Worm (Caenorhabditis elegans): ENCODE data around the gene rnf-121.

Gene rnf-121

DNA sequence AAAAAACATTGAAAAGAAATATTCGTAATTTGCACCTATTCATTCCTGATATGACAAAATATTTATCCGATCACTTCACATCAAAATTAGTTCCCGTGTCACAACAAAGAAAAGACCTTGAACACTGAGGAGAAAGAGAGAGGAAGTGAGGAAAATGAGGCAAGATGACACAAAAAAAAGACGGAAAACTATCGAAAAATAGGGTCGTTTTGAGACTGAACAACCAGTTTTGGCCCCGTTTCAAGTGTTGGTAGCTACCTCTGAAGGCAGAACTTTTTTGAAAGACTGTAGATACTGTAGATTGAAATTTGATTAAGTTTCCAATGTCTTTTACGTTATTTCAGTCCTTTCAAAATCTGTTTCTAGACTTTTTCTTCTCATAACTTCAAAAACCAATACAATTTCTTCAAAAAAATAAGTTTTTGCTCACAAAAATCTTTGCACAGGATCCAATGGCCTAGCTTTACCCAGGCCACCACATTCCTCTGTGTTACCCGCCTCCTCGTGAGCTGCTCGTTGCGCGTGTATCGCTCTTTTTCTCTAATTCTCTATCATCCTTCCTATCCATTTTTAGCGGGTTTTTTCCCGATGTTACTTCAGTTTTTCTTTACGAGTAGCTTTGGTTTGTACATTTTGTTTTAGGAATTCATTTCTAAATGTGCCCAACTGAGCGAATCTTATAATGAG, 25.7 kb upstream of the rnf-121 start (continued):
- TF ChIP-seq hlh-17 (GFP tag; optimal IDR thresholded peaks at IDR 0.05; ENCODE audit: borderline replicate concordance) (no peak), nhr-28 (tag; optimal IDR thresholded peaks at IDR 0.05) (no peak), nhr-90 (tag; optimal IDR thresholded peaks at IDR 0.05; ENCODE audit: poor library complexity) (peak; percentile 19), ceh-8 (GFP tag; optimal IDR thresholded peaks at IDR 0.05) (no peak), lin-13 (GFP tag; optimal IDR thresholded peaks at IDR 0.05) (no peak), mep-1 (tag; optimal IDR thresholded peaks at IDR 0.05) (peak; percentile 56), unc-62 (GFP tag; optimal IDR thresholded peaks at IDR 0.05) (no peak), efl-3 (GFP tag; optimal IDR thresholded peaks at IDR 0.05) (no peak), jun-1 (tag; optimal IDR thresholded peaks at IDR 0.05) (no peak), sup-37 (GFP tag; optimal IDR thresholded peaks at IDR 0.05) (no peak), alr-1 (tag; optimal IDR thresholded peaks at IDR 0.05; ENCODE audit: borderline replicate concordance) (no peak), snpc-4 (tag; optimal IDR thresholded peaks at IDR 0.05) (peak; percentile 51), lir-3 (tag; optimal IDR thresholded peaks at IDR 0.05; ENCODE audit: poor library complexity) (peak; percentile 88), lin-35 (GFP tag; optimal IDR thresholded peaks at IDR 0.05) (peak in 1 of 2 experiments; percentile 69), blmp-1 (tag; optimal IDR thresholded peaks at IDR 0.05) (no peak), elt-3 (tag; optimal IDR thresholded peaks at IDR 0.05) (no peak), nhr-237 (tag; optimal IDR thresholded peaks at IDR 0.05) (no peak), aly-2 (tag; optimal IDR thresholded peaks at IDR 0.05) (no peak), lin-39 (tag; optimal IDR thresholded peaks at IDR 0.05) (no peak), ama-1 (optimal IDR thresholded peaks at IDR 0.05) (no peak), rnt-1 (tag; optimal IDR thresholded peaks at IDR 0.05) (peak; percentile 92), ceh-82 (tag; optimal IDR thresholded peaks at IDR 0.05) (peak; percentile 18 to 85 (median 30)), lsy-2 (tag; optimal IDR thresholded peaks at IDR 0.05) (peak; percentile 68 to 78), fos-1 (tag; optimal IDR thresholded peaks at IDR 0.05) (peak; percentile 3), efl-1 (optimal IDR thresholded peaks at IDR 0.05) (peak; percentile 67 to 74), efl-1 (GFP tag; optimal IDR thresholded peaks at IDR 0.05 in 1 of 2) (peak; percentile 56 to 94), fkh-4 (tag; optimal IDR thresholded peaks at IDR 0.05; ENCODE audit: borderline replicate concordance) (peak; percentile 47), unc-130 (tag; optimal IDR thresholded peaks at IDR 0.05) (no peak), ztf-4 (tag; optimal IDR thresholded peaks at IDR 0.05) (no peak), unc-98 (GFP tag; IDR thresholded peaks at IDR 0.05) (0 out of 2 replicates have a peak, but pooled peaks have one; percentile 49), ets-5 (GFP tag; IDR thresholded peaks at IDR 0.05) (no peak), unc-30 (tag; optimal IDR thresholded peaks at IDR 0.05) (no peak), xbp-1 (tag; optimal IDR thresholded peaks at IDR 0.05) (no peak), ceh-90 (tag; optimal IDR thresholded peaks at IDR 0.05) (peak; percentile 82), nhr-84 (tag; optimal IDR thresholded peaks at IDR 0.05) (no peak), hlh-4 (tag; optimal IDR thresholded peaks at IDR 0.05) (no peak), snu-23 (GFP tag; optimal IDR thresholded peaks at IDR 0.05) (peak; percentile 60), nhr-85 (tag) (peak; percentile 76), nhr-77 (tag; optimal IDR thresholded peaks at IDR 0.05) (peak; percentile 2), hpl-2 (GFP tag; optimal IDR thresholded peaks at IDR 0.05) (no peak), dpl-1 (GFP tag; optimal IDR thresholded peaks at IDR 0.05) (peak; percentile 47 to 71 (median 47)), egl-13 (tag; optimal IDR thresholded peaks at IDR 0.05) (peak; percentile 24), fkh-10 (GFP tag; optimal IDR thresholded peaks at IDR 0.05) (peak; percentile 42), mab-9 (GFP tag; IDR thresholded peaks at IDR 0.05) (no peak), C16A3.4 (tag; optimal IDR thresholded peaks at IDR 0.05) (peak; percentile 21), fkh-8 (tag; optimal IDR thresholded peaks at IDR 0.05) (peak; percentile 85)
